Worm (Caenorhabditis elegans): Measurements from ENCODE around the gene W04H10.1.

W04H10.1 gene

DNA sequence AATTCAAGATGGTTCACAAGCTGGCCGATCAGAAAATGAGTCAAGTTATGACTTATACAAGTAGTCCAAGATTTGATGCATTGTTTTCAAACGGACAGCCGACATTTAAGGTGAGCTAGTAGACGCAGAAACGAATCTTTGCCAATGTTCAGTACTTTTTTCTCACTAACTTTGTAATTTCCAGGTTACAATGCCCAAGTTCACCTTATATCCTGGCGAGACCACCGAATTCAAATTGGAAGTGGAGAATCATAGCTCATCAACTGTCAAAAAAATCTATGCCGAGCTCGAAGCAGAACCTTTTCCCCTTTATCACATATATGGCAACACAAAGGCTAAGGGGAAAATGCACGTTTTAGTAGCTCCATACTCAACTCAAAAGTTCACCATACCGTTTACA, 19.1 kb downstream of the W04H10.1 start:
- TF ChIP-seq lsl-1 (GFP tag; optimal IDR thresholded peaks at IDR 0.05), result no peak

DNA sequence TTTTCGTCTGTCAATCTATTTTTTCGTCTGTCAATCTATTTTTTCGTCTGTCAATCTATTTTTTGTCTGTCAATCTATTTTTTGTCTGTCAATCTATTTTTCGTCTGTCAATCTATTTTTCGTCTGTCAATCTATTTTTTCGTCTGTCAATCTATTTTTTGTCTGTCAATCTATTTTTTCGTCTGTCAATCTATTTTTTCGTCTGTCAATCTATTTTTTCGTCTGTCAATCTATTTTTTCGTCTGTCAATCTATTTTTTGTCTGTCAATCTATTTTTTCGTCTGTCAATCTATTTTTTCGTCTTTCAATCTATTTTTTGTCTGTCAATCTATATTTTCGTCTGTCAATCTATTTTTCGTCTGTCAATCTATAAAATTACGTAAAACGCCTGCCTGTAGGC, 20.6 kb downstream of the W04H10.1 start:
- peak; percentile 91 for TF ChIP-seq egrh-3 (GFP tag; IDR thresholded peaks at IDR 0.05)
- TF ChIP-seq Y53F4B.3 (GFP tag; IDR thresholded peaks at IDR 0.05), result peak; percentile 96; the same call in 1 of the 2 replicates

DNA sequence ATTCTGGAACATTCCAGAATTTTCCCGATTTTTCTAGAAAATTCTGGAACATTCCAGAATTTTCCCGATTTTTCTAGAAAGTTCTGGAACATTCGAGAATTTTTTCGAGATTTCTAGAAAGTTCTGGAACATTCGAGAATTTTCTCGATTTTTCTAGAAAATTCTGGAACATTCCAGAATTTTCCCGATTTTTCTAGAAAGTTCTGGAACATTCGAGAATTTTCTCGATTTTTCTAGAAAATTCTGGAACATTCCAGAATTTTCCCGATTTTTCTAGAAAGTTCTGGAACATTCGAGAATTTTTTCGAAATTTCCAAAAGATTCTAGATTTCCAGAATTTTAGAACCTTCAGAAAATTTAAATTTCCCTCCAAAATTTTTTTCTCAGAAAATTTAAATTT, 23.7 kb downstream of the W04H10.1 start:
- peak; percentile 98 for TF ChIP-seq hsf-1 (GFP tag; IDR thresholded peaks at IDR 0.05)
- 0 out of 2 replicates have a peak, but pooled peaks have one; percentile 26 for TF ChIP-seq Y56A3A.18 (GFP tag; IDR thresholded peaks at IDR 0.05)
- TF ChIP-seq madf-3 (GFP tag; IDR thresholded peaks at IDR 0.05), result 0 out of 2 replicates have a peak, but pooled peaks have one; percentile 71
- peak; percentile 29; the same call in 1 of the 2 replicates for TF ChIP-seq egrh-3 (GFP tag; IDR thresholded peaks at IDR 0.05)
- TF ChIP-seq ceh-40 (GFP tag; IDR thresholded peaks at IDR 0.05), result peak; percentile 72; the same call in 1 of the 2 replicates
- TF ChIP-seq rcor-1 (GFP tag; IDR thresholded peaks at IDR 0.05), result peak; percentile 59; the same call in 1 of the 2 replicates
- TF ChIP-seq dox-1 (GFP tag; IDR thresholded peaks at IDR 0.05), result peak; percentile 87
- peak; percentile 57; the same call in 1 of the 2 replicates for TF ChIP-seq madf-6 (GFP tag; IDR thresholded peaks at IDR 0.05)

DNA sequence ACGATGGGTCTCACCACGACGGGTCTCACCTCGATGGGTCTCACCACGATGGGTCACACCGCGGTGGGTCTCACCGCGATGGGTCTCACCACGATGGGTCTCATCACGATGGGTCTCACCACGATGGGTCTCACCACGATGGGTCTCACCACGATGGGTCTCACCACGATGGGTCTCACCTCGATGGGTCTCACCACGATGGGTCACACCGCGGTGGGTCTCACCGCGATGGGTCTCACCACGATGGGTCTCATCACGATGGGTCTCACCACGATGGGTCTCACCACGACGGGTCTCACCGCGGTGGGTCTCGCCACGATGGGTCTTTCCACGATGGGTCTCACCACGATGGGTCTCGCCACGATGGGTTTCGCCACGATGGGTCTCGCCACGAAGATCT, 24.3 kb downstream of the W04H10.1 start:
- TF ChIP-seq egrh-3 (GFP tag; IDR thresholded peaks at IDR 0.05), result peak; percentile 62; the same call in 1 of the 2 replicates
- TF ChIP-seq aptf-2 (GFP tag; conservative IDR thresholded peaks at IDR 0.05), result 0 out of 2 replicates have a peak, but pooled peaks have one; percentile 5
- 0 out of 2 replicates have a peak, but pooled peaks have one; percentile 5 for TF ChIP-seq F33H1.4 (GFP tag; IDR thresholded peaks at IDR 0.05)

DNA sequence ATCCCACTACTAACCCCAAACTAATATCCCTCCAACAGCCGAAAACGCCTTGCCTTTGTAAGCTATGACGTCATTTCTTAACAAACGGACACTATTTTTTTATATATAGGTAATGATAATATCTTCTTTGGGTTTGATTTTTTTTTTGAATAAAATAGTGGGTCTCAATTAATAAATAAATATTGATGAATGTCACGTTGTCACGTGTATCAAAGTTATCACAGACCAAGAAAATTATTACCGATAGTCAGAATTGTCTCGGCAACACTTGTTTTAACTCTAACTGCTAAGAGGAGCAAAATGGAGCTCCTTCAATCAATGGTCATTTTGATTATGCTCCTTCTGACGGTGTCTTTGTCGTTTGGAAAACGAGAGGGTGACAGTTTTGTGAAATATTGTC, 25.1 kb downstream of the W04H10.1 start, which contains the start of gene T04B8.1:
TSS of gene T04B8.1 (plus strand) at position 301 of the 400 bp plus-strand sequence.
- TF ChIP-seq Y79H2A.3 (GFP tag; conservative IDR thresholded peaks at IDR 0.05) (no peak), gei-17 (GFP tag; optimal IDR thresholded peaks at IDR 0.05) (no peak), ztf-3 (GFP tag; optimal IDR thresholded peaks at IDR 0.05) (no peak), snpc-1.3 (tag; optimal IDR thresholded peaks at IDR 0.05; ENCODE audit: insufficient read depth) (no peak), ccch-3 (GFP tag; optimal IDR thresholded peaks at IDR 0.05) (no peak), repo-1 (tag; optimal IDR thresholded peaks at IDR 0.05) (no peak), nfya-1 (tag; optimal IDR thresholded peaks at IDR 0.05; ENCODE audit: borderline replicate concordance, insufficient read depth) (no peak), ztf-6 (GFP tag; IDR thresholded peaks at IDR 0.05) (no peak), ets-4 (GFP tag; optimal IDR thresholded peaks at IDR 0.05) (no peak), ztf-22 (GFP tag; optimal IDR thresholded peaks at IDR 0.05) (no peak), snpc-3.4 (tag; optimal IDR thresholded peaks at IDR 0.05) (no peak), lsl-1 (GFP tag; optimal IDR thresholded peaks at IDR 0.05) (no peak), F52B5.7 (tag; optimal IDR thresholded peaks at IDR 0.05) (no peak), rec-8 (tag; optimal IDR thresholded peaks at IDR 0.05) (no peak), Y56A3A.18 (GFP tag; IDR thresholded peaks at IDR 0.05) (no peak), lin-54 (GFP tag; optimal IDR thresholded peaks at IDR 0.05) (no peak), rcor-1 (GFP tag; IDR thresholded peaks at IDR 0.05) (no peak), attf-5 (GFP tag; optimal IDR thresholded peaks at IDR 0.05) (no peak)

DNA sequence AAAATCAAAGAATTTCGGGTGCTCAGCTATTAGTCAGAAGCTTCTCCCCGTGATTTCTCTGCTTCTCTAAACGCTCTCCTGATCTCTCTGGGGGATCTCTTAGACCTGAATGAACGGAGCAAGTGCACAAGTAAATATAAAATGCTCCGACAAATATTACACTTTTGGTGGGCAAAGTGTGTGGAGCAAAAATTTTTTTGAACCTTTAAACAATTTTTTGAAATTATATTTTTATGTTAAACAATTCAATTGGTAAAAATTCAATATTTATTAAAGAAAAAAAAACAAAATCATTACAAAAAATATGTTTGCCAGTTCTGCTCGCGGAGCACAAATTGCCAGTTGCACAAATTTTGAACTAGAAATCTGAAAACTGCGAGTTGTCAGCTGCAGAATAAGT, 30.6 kb downstream of the W04H10.1 start, which contains the start of gene K07E8.6:
TSS of gene K07E8.6 (minus strand) at position 101 of the 400 bp plus-strand sequence.
- TF ChIP-seq athp-1 (tag; optimal IDR thresholded peaks at IDR 0.05) (no peak), nhr-179 (tag; optimal IDR thresholded peaks at IDR 0.05) (no peak), madf-10 (tag; optimal IDR thresholded peaks at IDR 0.05) (no peak), lin-54 (GFP tag; optimal IDR thresholded peaks at IDR 0.05) (no peak), ztf-25 (GFP tag; IDR thresholded peaks at IDR 0.05) (no peak), rec-8 (tag; optimal IDR thresholded peaks at IDR 0.05) (no peak), zfh-2 (GFP tag; conservative IDR thresholded peaks at IDR 0.05) (no peak), nhr-90 (tag; optimal IDR thresholded peaks at IDR 0.05) (no peak), die-1 (tag; optimal IDR thresholded peaks at IDR 0.05) (no peak), ZK185.1 (tag; optimal IDR thresholded peaks at IDR 0.05; ENCODE audit: poor library complexity, severe bottlenecking) (no peak), nhr-27 (tag; optimal IDR thresholded peaks at IDR 0.05) (no peak), ceh-40 (GFP tag; IDR thresholded peaks at IDR 0.05) (no peak)

Measured in whole organism, young adult.